Worm (Caenorhabditis elegans): ENCODE measurements around the gene F35C8.5.

F35C8.5 gene

DNA sequence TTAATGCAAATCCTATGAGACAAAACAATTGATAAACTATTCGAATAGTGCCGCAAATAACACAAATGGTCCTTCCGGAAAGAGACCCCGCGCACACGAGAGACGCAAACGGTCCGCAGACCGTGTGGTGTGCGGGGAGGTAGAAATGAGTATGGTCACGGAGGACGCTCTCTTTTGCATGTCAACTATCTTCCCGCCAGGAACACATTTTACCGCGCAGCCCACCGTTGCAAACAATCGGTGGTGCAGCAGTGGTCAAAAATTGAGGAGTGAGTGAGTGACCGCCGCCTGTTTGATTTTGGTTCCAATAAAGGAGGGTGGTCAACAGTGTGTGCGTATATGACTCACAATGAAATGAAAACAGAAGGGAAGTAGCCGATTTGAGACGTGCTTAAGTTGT is 4.9 kb upstream of the F35C8.5 start:
- peak; percentile 17 for TF ChIP-seq pha-4 (tag; optimal IDR thresholded peaks at IDR 0.05)
- TF ChIP-seq lsy-12 (tag; optimal IDR thresholded peaks at IDR 0.05): no peak

DNA sequence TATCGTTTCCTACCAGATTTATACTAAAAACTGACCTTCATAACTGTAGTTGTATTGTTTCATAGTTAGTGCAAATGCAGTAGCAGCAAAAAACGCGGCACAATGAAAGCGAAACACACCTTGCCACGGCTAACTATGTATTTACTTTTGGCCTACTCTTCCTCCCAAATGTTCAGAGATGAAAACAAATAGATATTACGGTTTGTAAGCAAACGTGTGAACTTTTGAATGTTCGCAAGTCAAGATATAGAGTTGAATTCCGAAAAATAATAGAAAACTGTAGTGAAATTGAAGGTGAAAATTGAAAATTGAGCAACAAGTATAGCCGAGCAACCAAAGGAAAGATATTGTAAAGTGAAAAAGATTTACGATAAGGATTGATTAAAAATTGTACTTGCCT is 1.4 kb upstream of the F35C8.5 start, which contains the start of gene chtl-1:
Gene chtl-1 (minus strand): TSS at position 101 of the 400 bp plus-strand sequence.
- peak; percentile 34 for TF ChIP-seq pha-4 (tag; optimal IDR thresholded peaks at IDR 0.05)
- no peak for TF ChIP-seq egl-5 (tag; optimal IDR thresholded peaks at IDR 0.05)

DNA sequence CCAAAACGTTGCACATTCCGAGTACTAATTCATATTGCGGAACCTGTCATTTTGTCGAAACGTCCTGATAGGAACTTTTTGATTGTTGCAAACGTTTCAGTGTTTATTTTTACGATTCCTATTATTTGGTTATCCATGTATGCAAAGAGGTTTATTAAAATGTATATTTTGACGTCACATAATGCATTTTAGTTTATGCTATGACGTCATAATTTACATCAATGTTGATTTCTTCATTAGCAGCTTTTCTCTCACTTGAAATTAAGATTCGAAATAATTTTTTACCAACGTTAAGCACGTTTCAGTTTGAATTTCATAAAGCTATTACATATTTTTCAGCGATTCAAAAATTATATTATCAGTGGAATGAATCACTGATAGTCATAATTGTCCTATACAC is 1.0 kb downstream of the F35C8.5 start:
- TF ChIP-seq tbx-2 (tag; optimal IDR thresholded peaks at IDR 0.05) (no peak), nhr-28 (tag; optimal IDR thresholded peaks at IDR 0.05) (no peak), unc-62 (GFP tag; optimal IDR thresholded peaks at IDR 0.05) (no peak), aly-2 (tag; optimal IDR thresholded peaks at IDR 0.05) (no peak), lin-15B (tag; optimal IDR thresholded peaks at IDR 0.05) (no peak), ceh-16 (tag; optimal IDR thresholded peaks at IDR 0.05) (no peak), zag-1 (tag; optimal IDR thresholded peaks at IDR 0.05) (no peak), lin-39 (tag; optimal IDR thresholded peaks at IDR 0.05) (no peak), sea-2 (GFP tag; optimal IDR thresholded peaks at IDR 0.05) (no peak), lsy-12 (tag; optimal IDR thresholded peaks at IDR 0.05) (no peak), nhr-76 (tag; optimal IDR thresholded peaks at IDR 0.05) (no peak), ztf-4 (tag; optimal IDR thresholded peaks at IDR 0.05) (no peak)

DNA sequence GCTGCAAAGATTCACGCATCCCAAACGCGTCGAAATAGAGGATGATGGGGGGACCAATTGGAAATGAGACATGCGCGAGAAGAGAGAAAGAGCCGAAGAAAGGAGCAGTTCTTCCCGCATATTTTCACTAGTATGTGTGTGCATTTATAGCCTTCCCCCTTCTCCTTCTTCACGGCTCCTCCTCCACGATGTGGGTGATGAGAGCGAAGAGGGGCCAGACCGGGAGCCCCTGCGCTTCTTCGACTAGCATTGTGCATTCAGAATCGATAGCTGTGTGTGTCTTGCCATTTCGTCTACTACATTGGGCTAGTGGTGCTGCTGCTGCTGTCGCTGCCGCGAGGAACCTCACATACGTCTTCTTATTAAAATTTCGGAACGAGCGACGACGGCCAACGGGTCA is 2.6 kb downstream of the F35C8.5 start, which contains the start of gene jkk-1:
Gene jkk-1 (plus strand): TSS at position 249 of the 400 bp plus-strand sequence.
- TF ChIP-seq lin-39 (tag; optimal IDR thresholded peaks at IDR 0.05) (peak; percentile 78), ceh-16 (tag; optimal IDR thresholded peaks at IDR 0.05) (no peak), nhr-28 (tag; optimal IDR thresholded peaks at IDR 0.05) (no peak), nfya-1 (tag; optimal IDR thresholded peaks at IDR 0.05; ENCODE audit: insufficient read depth) (peak; percentile 53), hmg-11 (tag; optimal IDR thresholded peaks at IDR 0.05) (peak; percentile 25), snpc-4 (tag; optimal IDR thresholded peaks at IDR 0.05) (peak; percentile 26)

DNA sequence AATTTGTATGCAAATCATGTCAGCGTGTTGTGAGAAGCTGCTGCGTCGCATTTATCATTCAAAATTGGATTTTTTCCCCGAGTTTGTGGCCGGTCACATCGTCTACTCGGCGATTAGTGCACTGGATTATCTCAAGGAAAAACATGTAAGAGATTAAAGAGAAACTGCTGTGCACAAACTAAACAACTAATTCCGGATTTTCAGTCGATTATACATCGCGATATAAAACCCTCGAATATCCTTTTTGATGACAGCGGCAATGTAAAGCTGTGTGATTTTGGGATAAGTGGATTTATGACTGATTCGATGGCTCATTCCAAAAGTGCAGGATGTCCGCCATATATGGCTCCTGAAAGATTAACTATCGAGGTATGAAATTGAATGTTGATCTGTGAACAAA is 5.0 kb downstream of the F35C8.5 start:
- TF ChIP-seq egl-27 (tag; optimal IDR thresholded peaks at IDR 0.05): no peak
- TF ChIP-seq fos-1 (tag; optimal IDR thresholded peaks at IDR 0.05): no peak
- TF ChIP-seq lin-39 (tag; optimal IDR thresholded peaks at IDR 0.05): no peak
- TF ChIP-seq hmg-11 (tag; optimal IDR thresholded peaks at IDR 0.05): no peak
- TF ChIP-seq eor-1 (tag; optimal IDR thresholded peaks at IDR 0.05): no peak
- no peak for TF ChIP-seq ceh-28 (tag; optimal IDR thresholded peaks at IDR 0.05)
- no peak for TF ChIP-seq nfya-1 (tag; optimal IDR thresholded peaks at IDR 0.05; ENCODE audit: insufficient read depth)
- TF ChIP-seq daf-12 (tag; optimal IDR thresholded peaks at IDR 0.05): no peak
- no peak for TF ChIP-seq mml-1 (tag; optimal IDR thresholded peaks at IDR 0.05)
- TF ChIP-seq zag-1 (tag; optimal IDR thresholded peaks at IDR 0.05): no peak
- TF ChIP-seq skn-1 (tag; optimal IDR thresholded peaks at IDR 0.05): no peak
- TF ChIP-seq elt-3 (tag; optimal IDR thresholded peaks at IDR 0.05): no peak
- TF ChIP-seq ceh-82 (tag; optimal IDR thresholded peaks at IDR 0.05): no peak
- TF ChIP-seq pha-4 (tag; optimal IDR thresholded peaks at IDR 0.05): no peak
- no peak for TF ChIP-seq nhr-12 (tag; optimal IDR thresholded peaks at IDR 0.05)
- TF ChIP-seq ztf-11 (tag; optimal IDR thresholded peaks at IDR 0.05): no peak
- TF ChIP-seq snpc-4 (tag; optimal IDR thresholded peaks at IDR 0.05): no peak
- TF ChIP-seq lsy-12 (tag; optimal IDR thresholded peaks at IDR 0.05): no peak
- no peak for TF ChIP-seq ZK546.5 (tag; optimal IDR thresholded peaks at IDR 0.05)

DNA sequence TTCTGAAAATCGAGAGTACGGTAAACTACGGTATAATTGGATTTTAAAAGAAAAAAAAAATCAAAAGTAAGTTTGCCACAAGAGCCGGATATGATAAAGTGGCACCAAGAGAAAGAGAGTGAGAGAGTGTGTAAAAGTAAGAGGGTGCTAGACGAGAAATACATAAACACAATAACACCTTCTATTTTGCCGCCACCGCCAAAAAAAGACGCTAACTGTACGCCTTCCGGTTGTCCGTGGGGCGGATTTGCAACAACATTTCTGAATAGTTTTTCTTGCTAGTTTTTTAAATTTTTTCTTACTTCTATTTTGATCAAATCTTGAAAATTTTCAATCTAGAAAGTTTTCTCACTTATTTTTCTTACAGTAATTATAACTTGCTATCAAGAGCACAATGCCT is 7.0 kb downstream of the F35C8.5 start, which contains the start of gene F35C8.8:
Gene F35C8.8 (minus strand): TSS at position 2 of the 400 bp plus-strand sequence.
- no peak for TF ChIP-seq mdl-1 (tag; optimal IDR thresholded peaks at IDR 0.05)
- no peak for TF ChIP-seq ama-1 (optimal IDR thresholded peaks at IDR 0.05)
- no peak for TF ChIP-seq nhr-67 (tag; optimal IDR thresholded peaks at IDR 0.05)
- no peak for TF ChIP-seq mml-1 (tag; optimal IDR thresholded peaks at IDR 0.05)
